Worm (Caenorhabditis elegans) whole organism, L2 larva: Measurements from ENCODE around the gene K07E8.6.

Source experiments
- aly-2 ChIP-seq: fragments of 150-350 bp; optimal IDR thresholded peaks from 2 replicates; lab custom pipeline; 2014; ENCODE audit warnings: missing biosample characterization, missing genetic modification characterization
- ceh-16 ChIP-seq: fragments of 150-350 bp; optimal IDR thresholded peaks from 2 replicates; lab custom pipeline; 2014; ENCODE audit warnings: missing biosample characterization, missing genetic modification characterization
- dmd-4 ChIP-seq: sonication (generic microtip); optimal IDR thresholded peaks from 2 replicates; lab custom pipeline; 2017; ENCODE audit warnings: missing biosample characterization, missing genetic modification characterization
- elt-3 ChIP-seq: sonication (generic microtip); optimal IDR thresholded peaks from 2 replicates; lab custom pipeline; 2017; ENCODE audit warnings: missing biosample characterization, missing genetic modification characterization
- nhr-12 ChIP-seq: fragments of 150-350 bp; optimal IDR thresholded peaks from 2 replicates; lab custom pipeline; 2014; ENCODE audit warnings: missing biosample characterization, missing genetic modification characterization
- snpc-4 ChIP-seq: fragments of 150-350 bp; optimal IDR thresholded peaks from 2 replicates; lab custom pipeline; 2014; ENCODE audit warnings: missing biosample characterization, missing genetic modification characterization
- unc-62 ChIP-seq: fragments of 150-350 bp; optimal IDR thresholded peaks from 2 replicates; lab custom pipeline; 2014; ENCODE audit warnings: missing biosample characterization, missing genetic modification reagents, missing genetic modification characterization

- TF ChIP-seq elt-3 (tag; lab: Kevin White, UChicago) (no peak), snpc-4 (tag; lab: Kevin White, UChicago) (no peak), nhr-12 (tag; lab: Kevin White, UChicago) (no peak), dmd-4 (tag; lab: Kevin White, UChicago) (no peak), unc-62 (GFP tag; lab: Kevin White, UChicago) (no peak), ceh-16 (tag; lab: Kevin White, UChicago) (no peak), aly-2 (tag; lab: Kevin White, UChicago) (no peak)
Measured at ce11 chrII:680612-681011, 41.2 kb upstream of the K07E8.6 start, which contains the start of the genes T02H6.10 and T02H6.8.
